Worm (Caenorhabditis elegans): ENCODE measurements around the gene unc-82.

The unc-82 gene

ce11 chrIV:7460225-7460624 is 35.9 kb downstream of the unc-82 start, which contains the start of gene F13B6.2:
TSS of gene F13B6.2 (minus strand) at chrIV:7460325.
- TF ChIP-seq ztf-7 (tag; optimal IDR thresholded peaks at IDR 0.05) (no peak), F49E8.2 (tag; optimal IDR thresholded peaks at IDR 0.05; ENCODE audit: borderline replicate concordance) (no peak), R02D3.7 (tag; optimal IDR thresholded peaks at IDR 0.05) (no peak), mdt-29 (GFP tag; IDR thresholded peaks at IDR 0.05) (no peak), lin-29 (GFP tag; IDR thresholded peaks at IDR 0.05) (no peak), nhr-111 (GFP tag; optimal IDR thresholded peaks at IDR 0.05) (no peak), tra-1 (GFP tag; IDR thresholded peaks at IDR 0.05) (no peak), arid-1 (GFP tag; conservative IDR thresholded peaks at IDR 0.05) (no peak), skn-1 (tag; optimal IDR thresholded peaks at IDR 0.05) (no peak), F44E2.7 (GFP tag; IDR thresholded peaks at IDR 0.05) (no peak), ceh-20 (GFP tag; IDR thresholded peaks at IDR 0.05) (no peak), nhr-25 (tag; optimal IDR thresholded peaks at IDR 0.05; ENCODE audit: borderline replicate concordance, insufficient read depth) (no peak), ama-1 (optimal IDR thresholded peaks at IDR 0.05) (no peak), mes-2 (tag; optimal IDR thresholded peaks at IDR 0.05; ENCODE audit: poor library complexity, severe bottlenecking) (no peak), nhr-48 (tag; optimal IDR thresholded peaks at IDR 0.05) (no peak), snpc-1.2 (GFP tag; IDR thresholded peaks at IDR 0.05) (no peak), daf-16 (GFP tag; optimal IDR thresholded peaks at IDR 0.05) (no peak), daf-16 (tag; optimal IDR thresholded peaks at IDR 0.05) (no peak)

DNA sequence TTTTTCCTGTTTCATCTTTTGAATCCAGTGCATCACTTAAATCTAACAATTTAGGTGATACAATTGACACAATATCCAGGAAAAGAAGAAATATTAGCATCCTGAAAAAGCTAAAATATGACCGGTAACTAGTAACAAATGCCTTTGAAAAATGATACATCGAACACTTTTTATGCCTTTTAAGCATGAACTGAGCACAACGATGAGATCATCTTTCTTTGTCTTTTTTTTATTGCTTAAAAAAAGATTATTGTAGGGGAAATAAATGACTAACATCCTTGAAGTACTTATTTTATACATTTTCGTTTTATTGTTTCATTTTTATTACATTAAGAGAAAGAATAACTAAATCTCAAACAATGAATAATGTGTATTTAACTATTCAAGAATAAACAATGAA is 41.6 kb downstream of the unc-82 start, which contains the start of gene F13B6.3:
TSS of gene F13B6.3 (minus strand) at position 101 of the 400 bp plus-strand sequence.
- TF ChIP-seq lin-15B (tag; optimal IDR thresholded peaks at IDR 0.05) = no peak
- no peak for TF ChIP-seq daf-12 (tag; optimal IDR thresholded peaks at IDR 0.05)
- TF ChIP-seq nhr-41 (GFP tag; IDR thresholded peaks at IDR 0.05) = no peak
- no peak for TF ChIP-seq hmg-1.1 (GFP tag; IDR thresholded peaks at IDR 0.05)
- TF ChIP-seq mxl-2 (GFP tag; conservative IDR thresholded peaks at IDR 0.05) = no peak
- no peak for TF ChIP-seq aly-2 (tag; optimal IDR thresholded peaks at IDR 0.05)
- no peak for TF ChIP-seq F49E8.2 (tag; optimal IDR thresholded peaks at IDR 0.05; ENCODE audit: borderline replicate concordance)
- no peak for TF ChIP-seq nhr-76 (tag; optimal IDR thresholded peaks at IDR 0.05)
- no peak for TF ChIP-seq ceh-32 (tag; optimal IDR thresholded peaks at IDR 0.05; ENCODE audit: poor library complexity)
- no peak for TF ChIP-seq nhr-237 (tag; optimal IDR thresholded peaks at IDR 0.05)
- TF ChIP-seq zip-11 (GFP tag; IDR thresholded peaks at IDR 0.05) = no peak
- no peak for TF ChIP-seq ceh-28 (tag; optimal IDR thresholded peaks at IDR 0.05)
- TF ChIP-seq snpc-1.2 (GFP tag; IDR thresholded peaks at IDR 0.05) = no peak
- TF ChIP-seq dmd-6 (GFP tag; IDR thresholded peaks at IDR 0.05) = no peak
- no peak for TF ChIP-seq T26A8.4 (GFP tag; IDR thresholded peaks at IDR 0.05)
- no peak for TF ChIP-seq mes-2 (tag; optimal IDR thresholded peaks at IDR 0.05; ENCODE audit: poor library complexity, severe bottlenecking)
- no peak for TF ChIP-seq saeg-2 (GFP tag; IDR thresholded peaks at IDR 0.05)

DNA sequence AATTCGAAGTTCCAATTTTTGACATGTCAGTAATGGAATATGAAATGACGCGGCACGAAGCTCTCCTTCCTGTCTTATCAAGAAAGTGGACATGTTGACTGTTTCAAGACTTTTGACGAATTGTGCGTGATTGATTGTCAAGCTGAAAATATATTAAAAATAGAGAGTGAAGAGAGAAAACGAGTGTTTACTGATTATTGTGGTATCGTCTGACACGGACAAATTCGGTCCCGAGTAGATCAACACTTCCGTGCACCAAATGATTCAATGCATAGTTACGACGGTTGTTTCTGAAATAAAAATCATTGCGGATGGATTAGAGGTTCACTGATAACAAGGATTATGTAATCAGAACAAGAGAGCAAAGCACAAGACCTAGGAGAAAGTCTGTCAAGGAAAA is 42.9 kb downstream of the unc-82 start:
- 0 out of 2 replicates have a peak, but pooled peaks have one; percentile 15 for TF ChIP-seq tra-1 (GFP tag; IDR thresholded peaks at IDR 0.05)
- TF ChIP-seq zfp-3 (GFP tag; conservative IDR thresholded peaks at IDR 0.05) = no peak
- peak; percentile 48 for TF ChIP-seq pqm-1 (tag; optimal IDR thresholded peaks at IDR 0.05)

ce11 chrIV:7468638-7469037 is 44.3 kb downstream of the unc-82 start:
- TF ChIP-seq nhr-11 (tag; optimal IDR thresholded peaks at IDR 0.05) (no peak), pqm-1 (tag; optimal IDR thresholded peaks at IDR 0.05) (peak; percentile 72), unc-62 (GFP tag; optimal IDR thresholded peaks at IDR 0.05 in 1 of 2) (peak in 1 of 2 experiments; percentile 9), unc-62 (tag; optimal IDR thresholded peaks at IDR 0.05) (no peak)
